Worm (Caenorhabditis elegans): ENCODE results near the gene srbc-1.

Gene srbc-1

DNA sequence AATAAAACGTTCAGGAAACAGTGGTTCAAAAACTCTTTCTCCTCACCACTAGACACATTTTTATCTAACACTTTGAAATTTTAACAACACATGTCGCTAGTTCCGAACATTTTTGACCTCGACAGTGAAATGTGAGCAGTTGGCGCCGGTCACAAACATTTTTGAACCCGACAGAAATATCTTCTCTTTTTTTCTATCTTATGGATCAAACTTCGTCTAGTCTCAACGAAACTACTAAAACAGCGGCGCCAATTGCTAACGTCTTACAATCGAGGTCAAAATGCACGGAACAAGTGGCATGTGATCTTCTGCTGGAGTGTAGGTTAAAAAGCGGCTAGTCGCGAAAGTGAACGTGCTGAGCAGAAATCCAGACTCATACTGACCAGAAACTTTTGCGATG, 42.2 kb upstream of the srbc-1 start:
- TF ChIP-seq ztf-4 (tag; optimal IDR thresholded peaks at IDR 0.05) (no peak), mdl-1 (tag; optimal IDR thresholded peaks at IDR 0.05) (no peak), fkh-10 (GFP tag; optimal IDR thresholded peaks at IDR 0.05) (no peak), nhr-76 (tag; optimal IDR thresholded peaks at IDR 0.05) (no peak), hmg-11 (tag; optimal IDR thresholded peaks at IDR 0.05) (no peak), nhr-67 (tag; optimal IDR thresholded peaks at IDR 0.05) (no peak), sea-2 (GFP tag; optimal IDR thresholded peaks at IDR 0.05) (no peak), ceh-16 (tag; optimal IDR thresholded peaks at IDR 0.05) (no peak), ceh-28 (tag; optimal IDR thresholded peaks at IDR 0.05) (no peak), egl-5 (tag; optimal IDR thresholded peaks at IDR 0.05) (no peak), nhr-77 (tag; optimal IDR thresholded peaks at IDR 0.05) (no peak), tbx-2 (tag; optimal IDR thresholded peaks at IDR 0.05) (no peak)

DNA sequence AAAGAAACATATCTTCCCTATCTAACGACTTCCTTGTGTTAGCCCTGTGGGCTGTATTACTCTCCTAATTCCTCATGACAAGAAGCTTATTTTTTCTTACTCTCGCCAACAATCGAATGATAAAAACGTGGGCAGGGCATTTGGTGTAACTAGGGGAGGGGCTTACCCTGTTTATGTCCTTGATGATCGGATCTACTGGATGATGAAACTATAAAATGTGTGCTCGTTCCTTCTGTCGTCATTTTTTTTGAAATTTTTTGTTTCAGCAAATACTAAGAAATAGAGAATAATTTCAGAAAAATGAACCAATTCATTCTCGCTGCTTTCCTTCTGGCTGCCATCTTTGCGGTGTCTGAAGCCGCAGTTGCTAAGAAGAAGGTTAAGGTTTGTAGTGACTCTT, 40.7 kb upstream of the srbc-1 start, which contains the start of gene C17B7.3:
TSS of gene C17B7.3 (plus strand) at position 301 of the 400 bp plus-strand sequence.
- no peak for TF ChIP-seq nhr-12 (tag; optimal IDR thresholded peaks at IDR 0.05)
- TF ChIP-seq ceh-28 (tag; optimal IDR thresholded peaks at IDR 0.05) = no peak
- no peak for TF ChIP-seq tbx-2 (tag; optimal IDR thresholded peaks at IDR 0.05)
- no peak for TF ChIP-seq nhr-76 (tag; optimal IDR thresholded peaks at IDR 0.05)
- no peak for TF ChIP-seq daf-12 (tag; optimal IDR thresholded peaks at IDR 0.05)
- no peak for TF ChIP-seq lin-39 (tag; optimal IDR thresholded peaks at IDR 0.05)
- TF ChIP-seq ceh-16 (tag; optimal IDR thresholded peaks at IDR 0.05) = no peak
- no peak for TF ChIP-seq nhr-67 (tag; optimal IDR thresholded peaks at IDR 0.05)
- TF ChIP-seq nhr-28 (tag; optimal IDR thresholded peaks at IDR 0.05) = no peak
- TF ChIP-seq pqm-1 (tag; optimal IDR thresholded peaks at IDR 0.05) = no peak

DNA sequence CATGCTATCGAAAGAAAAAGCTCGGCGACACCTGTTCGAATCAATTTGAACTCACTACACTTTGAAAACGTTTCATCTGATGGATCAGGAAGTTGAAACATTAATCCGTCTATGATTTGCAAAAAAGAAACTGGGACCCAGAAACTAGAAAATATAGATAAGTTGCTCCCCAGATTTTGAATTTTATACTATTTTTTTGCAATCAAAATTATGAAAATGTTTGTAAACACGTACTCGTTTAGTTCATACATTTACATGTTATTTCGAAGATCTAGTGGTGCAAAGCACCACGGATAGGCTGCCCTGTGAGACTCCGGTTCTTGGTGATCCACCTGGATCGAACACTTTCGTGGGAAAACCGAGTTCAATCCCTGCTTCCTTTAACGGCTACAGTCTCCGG, 40.1 kb upstream of the srbc-1 start, which contains the start of gene C17B7.10:
TSS of gene C17B7.10 (minus strand) at position 101 of the 400 bp plus-strand sequence.
- TF ChIP-seq elt-1 (tag; optimal IDR thresholded peaks at IDR 0.05) (no peak), nhr-25 (tag; optimal IDR thresholded peaks at IDR 0.05) (no peak), ceh-82 (tag; optimal IDR thresholded peaks at IDR 0.05) (no peak), ztf-4 (tag; optimal IDR thresholded peaks at IDR 0.05) (no peak), nhr-77 (tag; optimal IDR thresholded peaks at IDR 0.05) (no peak), nhr-237 (tag; optimal IDR thresholded peaks at IDR 0.05) (no peak), eor-1 (tag; optimal IDR thresholded peaks at IDR 0.05) (no peak), R02D3.7 (tag; optimal IDR thresholded peaks at IDR 0.05) (no peak), pha-4 (tag; optimal IDR thresholded peaks at IDR 0.05) (no peak), nhr-28 (tag; optimal IDR thresholded peaks at IDR 0.05) (no peak), jun-1 (tag; optimal IDR thresholded peaks at IDR 0.05) (no peak), lin-15B (tag; optimal IDR thresholded peaks at IDR 0.05) (no peak), ceh-16 (tag; optimal IDR thresholded peaks at IDR 0.05) (no peak), ztf-11 (tag; optimal IDR thresholded peaks at IDR 0.05) (no peak), daf-12 (tag; optimal IDR thresholded peaks at IDR 0.05) (no peak), hmg-11 (tag; optimal IDR thresholded peaks at IDR 0.05) (no peak), fkh-10 (GFP tag; optimal IDR thresholded peaks at IDR 0.05) (no peak), nhr-76 (tag; optimal IDR thresholded peaks at IDR 0.05) (no peak), skn-1 (tag; optimal IDR thresholded peaks at IDR 0.05) (no peak), egl-5 (tag; optimal IDR thresholded peaks at IDR 0.05) (no peak)

DNA sequence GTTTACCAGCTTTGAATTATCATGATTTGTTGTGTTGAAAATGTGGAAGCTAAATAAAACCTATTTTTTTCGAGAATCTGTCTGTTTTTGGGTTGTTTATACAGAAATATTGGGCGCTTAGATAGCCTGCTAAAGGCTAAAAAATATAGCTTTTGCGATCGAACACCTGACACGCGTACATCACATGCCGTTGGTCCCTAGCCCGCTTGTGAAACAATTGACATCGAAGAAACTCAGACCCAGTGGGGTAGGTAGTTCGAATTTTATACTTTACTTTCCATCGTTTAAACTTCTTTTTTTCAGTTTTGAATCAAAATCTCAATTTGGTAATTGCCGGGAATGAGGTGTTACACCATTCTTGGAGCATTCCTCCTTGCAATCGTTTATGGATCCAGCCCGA, 37.2 kb upstream of the srbc-1 start, which contains the start of gene C17B7.4:
TSS of gene C17B7.4 (plus strand) at position 301 of the 400 bp plus-strand sequence.
- no peak for TF ChIP-seq fos-1 (tag; optimal IDR thresholded peaks at IDR 0.05)
- TF ChIP-seq sea-2 (GFP tag; optimal IDR thresholded peaks at IDR 0.05) = no peak
- no peak for TF ChIP-seq elt-3 (tag; optimal IDR thresholded peaks at IDR 0.05)
- no peak for TF ChIP-seq pqm-1 (tag; optimal IDR thresholded peaks at IDR 0.05)
- no peak for TF ChIP-seq nhr-43 (tag; optimal IDR thresholded peaks at IDR 0.05; ENCODE audit: poor library complexity, severe bottlenecking)
- no peak for TF ChIP-seq lin-15B (tag; optimal IDR thresholded peaks at IDR 0.05)
- TF ChIP-seq nhr-23 (tag; optimal IDR thresholded peaks at IDR 0.05) = no peak
- no peak for TF ChIP-seq ama-1 (optimal IDR thresholded peaks at IDR 0.05)
- TF ChIP-seq ceh-28 (tag; optimal IDR thresholded peaks at IDR 0.05) = no peak
- no peak for TF ChIP-seq ceh-9 (tag; optimal IDR thresholded peaks at IDR 0.05)
- TF ChIP-seq egl-27 (tag; optimal IDR thresholded peaks at IDR 0.05) = no peak
- no peak for TF ChIP-seq unc-62 (GFP tag; optimal IDR thresholded peaks at IDR 0.05)
- TF ChIP-seq nhr-28 (tag; optimal IDR thresholded peaks at IDR 0.05) = no peak
- no peak for TF ChIP-seq eor-1 (tag; optimal IDR thresholded peaks at IDR 0.05)
- no peak for TF ChIP-seq ceh-16 (tag; optimal IDR thresholded peaks at IDR 0.05)
- TF ChIP-seq nhr-11 (tag; optimal IDR thresholded peaks at IDR 0.05) = no peak
- no peak for TF ChIP-seq lsy-12 (tag; optimal IDR thresholded peaks at IDR 0.05)
- no peak for TF ChIP-seq fkh-10 (GFP tag; optimal IDR thresholded peaks at IDR 0.05)
- no peak for TF ChIP-seq mdl-1 (tag; optimal IDR thresholded peaks at IDR 0.05)
